Worm (Caenorhabditis elegans): Measurements from ENCODE around the gene Y51H7C.8.
A peak's percentile ranks its signal among the peaks of the same experiment; 100 is the strongest.

Gene Y51H7C.8

ce11 chrII:1386478-1386877 is 15.1 kb upstream of the Y51H7C.8 start, which contains the start of gene aat-7:
TSS of gene aat-7 (plus strand) at chrII:1386870.
- TF ChIP-seq nhr-11 (tag; optimal IDR thresholded peaks at IDR 0.05) (no peak), unc-62 (GFP tag; optimal IDR thresholded peaks at IDR 0.05) (no peak), nhr-12 (tag; optimal IDR thresholded peaks at IDR 0.05) (no peak), lsy-12 (tag; optimal IDR thresholded peaks at IDR 0.05) (no peak), elt-2 (tag; optimal IDR thresholded peaks at IDR 0.05) (peak; percentile 92), nhr-43 (tag; optimal IDR thresholded peaks at IDR 0.05; ENCODE audit: poor library complexity, severe bottlenecking) (no peak), egl-27 (tag; optimal IDR thresholded peaks at IDR 0.05) (no peak), nhr-28 (tag; optimal IDR thresholded peaks at IDR 0.05) (no peak), nhr-237 (tag; optimal IDR thresholded peaks at IDR 0.05) (no peak), pha-4 (tag; optimal IDR thresholded peaks at IDR 0.05) (no peak), ceh-82 (tag; optimal IDR thresholded peaks at IDR 0.05) (no peak), tbx-2 (tag; optimal IDR thresholded peaks at IDR 0.05) (no peak), nhr-67 (tag; optimal IDR thresholded peaks at IDR 0.05) (no peak), pqm-1 (tag; optimal IDR thresholded peaks at IDR 0.05) (peak; percentile 70), jun-1 (tag; optimal IDR thresholded peaks at IDR 0.05) (peak; percentile 11), unc-39 (tag; optimal IDR thresholded peaks at IDR 0.05) (no peak)

- TF ChIP-seq elt-3 (tag; optimal IDR thresholded peaks at IDR 0.05) (no peak), fkh-10 (GFP tag; optimal IDR thresholded peaks at IDR 0.05) (no peak)
Observed at ce11 chrII:1397703-1398102, 3.9 kb upstream of the Y51H7C.8 start, which contains the start of gene F54D12.8. TSS of gene F54D12.8 (minus strand) at chrII:1398038.

- TF ChIP-seq unc-39 (tag; optimal IDR thresholded peaks at IDR 0.05) (no peak), fkh-2 (tag; optimal IDR thresholded peaks at IDR 0.05) (no peak), ztf-4 (tag; optimal IDR thresholded peaks at IDR 0.05) (no peak), ceh-9 (tag; optimal IDR thresholded peaks at IDR 0.05) (no peak), nfya-1 (tag; optimal IDR thresholded peaks at IDR 0.05; ENCODE audit: insufficient read depth) (no peak), eor-1 (tag; optimal IDR thresholded peaks at IDR 0.05) (no peak), ztf-11 (tag; optimal IDR thresholded peaks at IDR 0.05) (no peak), elt-2 (tag; optimal IDR thresholded peaks at IDR 0.05) (no peak), zag-1 (tag; optimal IDR thresholded peaks at IDR 0.05) (no peak), fkh-10 (GFP tag; optimal IDR thresholded peaks at IDR 0.05) (no peak), egl-27 (tag; optimal IDR thresholded peaks at IDR 0.05) (no peak), snpc-4 (tag; optimal IDR thresholded peaks at IDR 0.05) (no peak), mdl-1 (tag; optimal IDR thresholded peaks at IDR 0.05) (no peak), nhr-25 (tag; optimal IDR thresholded peaks at IDR 0.05) (no peak), ceh-28 (tag; optimal IDR thresholded peaks at IDR 0.05) (no peak), ama-1 (optimal IDR thresholded peaks at IDR 0.05) (no peak), mml-1 (tag; optimal IDR thresholded peaks at IDR 0.05) (no peak), skn-1 (tag; optimal IDR thresholded peaks at IDR 0.05) (no peak)
Observed at ce11 chrII:1398396-1398795, 3.2 kb upstream of the Y51H7C.8 start, which contains the start of gene F54D12.2. TSS of gene F54D12.2 (plus strand) at chrII:1398696.

ce11 chrII:1400105-1400504 is 1.5 kb upstream of the Y51H7C.8 start, which contains the start of gene F54D12.1:
TSS of gene F54D12.1 (plus strand) at chrII:1400405.
- TF ChIP-seq mml-1 (tag; optimal IDR thresholded peaks at IDR 0.05) (no peak), nhr-43 (tag; optimal IDR thresholded peaks at IDR 0.05; ENCODE audit: poor library complexity, severe bottlenecking) (no peak), lsy-12 (tag; optimal IDR thresholded peaks at IDR 0.05) (no peak), lin-39 (tag; optimal IDR thresholded peaks at IDR 0.05) (no peak), eor-1 (tag; optimal IDR thresholded peaks at IDR 0.05) (no peak), ZK546.5 (tag; optimal IDR thresholded peaks at IDR 0.05) (no peak), skn-1 (tag; optimal IDR thresholded peaks at IDR 0.05) (no peak), nhr-77 (tag; optimal IDR thresholded peaks at IDR 0.05) (no peak), ama-1 (optimal IDR thresholded peaks at IDR 0.05) (no peak), nhr-23 (tag; optimal IDR thresholded peaks at IDR 0.05) (no peak), ceh-9 (tag; optimal IDR thresholded peaks at IDR 0.05) (no peak), unc-39 (tag; optimal IDR thresholded peaks at IDR 0.05) (no peak), nhr-237 (tag; optimal IDR thresholded peaks at IDR 0.05) (no peak), fkh-10 (GFP tag; optimal IDR thresholded peaks at IDR 0.05) (no peak)
